Fruit fly (Drosophila melanogaster): ENCODE measurements around the gene CG3638.

CG3638 gene

DNA sequence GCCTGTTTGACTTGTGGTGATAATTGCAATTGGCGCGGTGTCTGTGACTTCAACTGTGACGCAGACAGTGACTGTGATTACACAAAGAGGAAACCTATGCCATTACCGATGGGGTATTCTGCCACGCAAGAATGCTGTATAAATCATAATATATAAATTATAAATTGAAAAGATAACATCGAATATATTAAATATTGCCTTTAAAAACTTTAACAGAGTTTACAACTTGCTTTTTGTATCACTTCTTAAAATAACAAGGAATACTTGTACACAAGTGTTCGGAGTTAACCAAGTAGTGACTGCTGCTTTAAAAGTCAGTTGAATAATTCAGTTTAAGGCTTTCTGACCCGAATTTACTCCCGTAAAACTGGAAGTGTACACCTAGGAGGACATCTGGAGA, 56.6 kb downstream of the CG3638 start, which contains the start of gene CG11379:
Gene CG11379 (plus strand): TSS at position 301 of the 400 bp plus-strand sequence.
- peak; percentile 27 for TF ChIP-seq CG3995 (GFP tag; optimal IDR thresholded peaks at IDR 0.05)
- no peak for TF ChIP-seq CG13424 (tag; optimal IDR thresholded peaks at IDR 0.05)
- TF ChIP-seq fd64A (GFP tag; optimal IDR thresholded peaks at IDR 0.05): no peak
- TF ChIP-seq sima (GFP tag; optimal IDR thresholded peaks at IDR 0.05): no peak

DNA sequence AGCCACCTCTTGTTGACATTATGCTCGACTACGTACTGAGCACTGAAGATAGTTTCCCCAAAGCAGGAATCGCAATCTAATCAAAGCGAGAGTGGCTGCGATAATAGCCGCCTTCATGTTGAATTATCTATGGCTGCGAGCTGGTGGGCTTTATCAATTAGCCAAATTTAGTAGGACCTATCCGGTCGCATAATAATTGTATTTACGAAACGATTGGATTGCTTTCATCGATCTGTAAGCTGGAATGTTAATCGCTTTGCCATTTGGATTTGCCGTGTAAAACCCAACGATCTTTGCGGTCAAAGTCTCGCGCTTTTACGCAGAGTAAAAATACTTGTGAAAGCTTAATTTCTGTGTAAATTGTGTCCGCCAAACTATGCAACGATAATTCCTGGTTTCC, 60.5 kb downstream of the CG3638 start, which contains the start of gene CG11384:
Gene CG11384 (minus strand): TSS at position 43 of the 400 bp plus-strand sequence.
- no peak for TF ChIP-seq CG9817 (tag; optimal IDR thresholded peaks at IDR 0.05)
- no peak for TF ChIP-seq CG31365 (tag; optimal IDR thresholded peaks at IDR 0.05)
- TF ChIP-seq CG12659 (GFP tag; optimal IDR thresholded peaks at IDR 0.05): no peak
- no peak for TF ChIP-seq grn (GFP tag; optimal IDR thresholded peaks at IDR 0.05)
- no peak for TF ChIP-seq ind (GFP tag; optimal IDR thresholded peaks at IDR 0.05)
- peak; percentile 47 for TF ChIP-seq sug (tag; optimal IDR thresholded peaks at IDR 0.05)
- TF ChIP-seq lmd (GFP tag; IDR thresholded peaks at IDR 0.05): no peak
- TF ChIP-seq Ravus (GFP tag; IDR thresholded peaks at IDR 0.05): no peak
- no peak for TF ChIP-seq crc (GFP tag; optimal IDR thresholded peaks at IDR 0.05)
- TF ChIP-seq Adf1 (GFP tag; IDR thresholded peaks at IDR 0.05): no peak
- TF ChIP-seq CG34376 (GFP tag; optimal IDR thresholded peaks at IDR 0.05): peak; percentile 47
- TF ChIP-seq CG10959 (GFP tag; IDR thresholded peaks at IDR 0.05): no peak
- TF ChIP-seq esg (GFP tag; conservative IDR thresholded peaks at IDR 0.05): no peak
- no peak for TF ChIP-seq jumu (GFP tag; optimal IDR thresholded peaks at IDR 0.05)
- TF ChIP-seq Dp (GFP tag; optimal IDR thresholded peaks at IDR 0.05): no peak
- no peak for TF ChIP-seq hkb (optimal IDR thresholded peaks at IDR 0.05)
- no peak for TF ChIP-seq hkb (GFP tag; IDR thresholded peaks at IDR 0.05)
- TF ChIP-seq CG13123 (GFP tag; optimal IDR thresholded peaks at IDR 0.05): no peak
- no peak for TF ChIP-seq CG30020 (tag; optimal IDR thresholded peaks at IDR 0.05)
- TF ChIP-seq Max (GFP tag; optimal IDR thresholded peaks at IDR 0.05): no peak
- TF ChIP-seq mirr (GFP tag; optimal IDR thresholded peaks at IDR 0.05): peak; percentile 27
- no peak for TF ChIP-seq eve (GFP tag; optimal IDR thresholded peaks at IDR 0.05)
- TF ChIP-seq dmrt99B (tag; optimal IDR thresholded peaks at IDR 0.05): no peak
- TF ChIP-seq abd-A (tag; optimal IDR thresholded peaks at IDR 0.05): no peak
- no peak for TF ChIP-seq usp (GFP tag; optimal IDR thresholded peaks at IDR 0.05)
- no peak for TF ChIP-seq az2 (GFP tag; optimal IDR thresholded peaks at IDR 0.05)
- TF ChIP-seq salm (tag; optimal IDR thresholded peaks at IDR 0.05): no peak
- TF ChIP-seq sd (tag; optimal IDR thresholded peaks at IDR 0.05): peak; percentile 75
- peak; percentile 90 for TF ChIP-seq exex (tag; optimal IDR thresholded peaks at IDR 0.05)
- TF ChIP-seq CG3407 (GFP tag; optimal IDR thresholded peaks at IDR 0.05): no peak
- no peak for TF ChIP-seq CG8765 (GFP tag; IDR thresholded peaks at IDR 0.05)
- TF ChIP-seq Atf6 (GFP tag; IDR thresholded peaks at IDR 0.05): no peak
- no peak for TF ChIP-seq CG34422 (GFP tag; IDR thresholded peaks at IDR 0.05)
- TF ChIP-seq pb (GFP tag; optimal IDR thresholded peaks at IDR 0.05): no peak
- TF ChIP-seq CG10979 (tag; optimal IDR thresholded peaks at IDR 0.05): no peak
- no peak for TF ChIP-seq CG11398 (GFP tag; optimal IDR thresholded peaks at IDR 0.05)
- TF ChIP-seq CG16813 (GFP tag; IDR thresholded peaks at IDR 0.05; ENCODE audit: partially characterized antibody): no peak
- no peak for TF ChIP-seq CG1529 (GFP tag; optimal IDR thresholded peaks at IDR 0.05)
- TF ChIP-seq Antp (GFP tag; optimal IDR thresholded peaks at IDR 0.05): no peak
- TF ChIP-seq CG17328 (GFP tag; IDR thresholded peaks at IDR 0.05): no peak

Measured in whole organism, embryonic.